Worm (Caenorhabditis elegans): ENCODE measurements around the gene ZC250.2.

DNA sequence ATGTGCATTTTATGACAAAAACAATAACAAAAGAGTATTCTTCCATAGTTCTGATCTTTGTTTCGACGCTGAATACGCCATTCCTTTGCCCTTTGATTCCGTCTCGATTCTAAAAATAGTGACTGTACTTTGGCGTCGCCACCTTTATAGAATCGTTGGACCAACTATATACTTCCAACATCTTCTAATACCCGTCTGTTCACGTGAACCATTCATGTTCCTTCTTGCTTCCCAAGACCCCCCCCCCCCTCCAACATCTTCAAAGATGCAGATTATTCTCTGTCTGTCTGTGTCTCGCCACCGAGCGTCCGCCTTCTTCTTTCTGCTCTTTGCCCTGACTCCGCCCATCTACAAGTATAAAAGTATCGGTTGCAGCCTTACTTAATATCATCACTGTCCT, 22.1 kb upstream of the ZC250.2 start:
- no peak for TF ChIP-seq ceh-82 (tag; optimal IDR thresholded peaks at IDR 0.05)
- TF ChIP-seq elt-3 (tag; optimal IDR thresholded peaks at IDR 0.05): no peak
- no peak for TF ChIP-seq sma-3 (GFP tag; optimal IDR thresholded peaks at IDR 0.05)
- no peak for TF ChIP-seq fos-1 (tag; optimal IDR thresholded peaks at IDR 0.05)
- no peak for TF ChIP-seq aly-2 (tag; optimal IDR thresholded peaks at IDR 0.05)
- no peak for TF ChIP-seq C34F6.9 (tag; optimal IDR thresholded peaks at IDR 0.05)
- no peak for TF ChIP-seq ZK546.5 (tag; optimal IDR thresholded peaks at IDR 0.05)
